Fruit fly (Drosophila melanogaster) whole organism, embryonic: ENCODE results near the gene CG6511.
A peak's percentile ranks its signal among the peaks of the same experiment; 100 is the strongest.

Experiments
- Atf-2 ChIP-seq: fragments of 200-800 bp; sonication (Bioruptor generic); optimal IDR thresholded peaks from 2 replicates; lab custom pipeline; 2016; ENCODE audit warnings: missing biosample characterization, missing genetic modification characterization
- Awh ChIP-seq: fragments of 200-800 bp; sonication (Bioruptor generic); IDR thresholded peaks from 2 replicates; pipeline ENCODE4, ENCODE4 v1.3.6; 2022; ENCODE audit warnings: missing biosample characterization, missing genetic modification characterization
- C15 ChIP-seq: fragments of 200-800 bp; sonication (Bioruptor generic); IDR thresholded peaks from 3 replicates; pipeline ENCODE4 v1.3.6; 2022; ENCODE audit warnings: missing biosample characterization, missing genetic modification characterization
- CG1024 ChIP-seq: fragments of 200-800 bp; sonication (Bioruptor generic); IDR thresholded peaks from 2 replicates; pipeline ENCODE4 v1.3.6; 2022; ENCODE audit warnings: missing biosample characterization, missing genetic modification characterization
- CG11723 ChIP-seq: fragments of 200-800 bp; sonication (Bioruptor generic); optimal IDR thresholded peaks from 2 replicates; lab custom pipeline; 2017; ENCODE audit warnings: missing biosample characterization, mild to moderate bottlenecking, missing genetic modification characterization
- CG12299 ChIP-seq: fragments of 200-800 bp; sonication (Bioruptor generic); optimal IDR thresholded peaks from 2 replicates; lab custom pipeline; 2018; ENCODE audit warnings: missing biosample characterization, mild to moderate bottlenecking, missing genetic modification characterization
- CG15073 ChIP-seq: fragments of 200-800 bp; sonication (Bioruptor generic); optimal IDR thresholded peaks from 2 replicates; lab custom pipeline; 2016; ENCODE audit warnings: missing biosample characterization, missing genetic modification characterization
- CG16863 ChIP-seq: fragments of 200-800 bp; sonication (Bioruptor generic); optimal IDR thresholded peaks from 3 replicates; lab custom pipeline; 2016; ENCODE audit warnings: missing biosample characterization, missing genetic modification characterization
- CG17328 ChIP-seq: fragments of 200-800 bp; sonication (Bioruptor generic); IDR thresholded peaks from 2 replicates; pipeline ENCODE4 v1.3.6; 2022; ENCODE audit warnings: missing biosample characterization, missing genetic modification characterization
- CG17912 ChIP-seq: fragments of 200-800 bp; sonication (Bioruptor generic); optimal IDR thresholded peaks from 2 replicates; lab custom pipeline; 2018; ENCODE audit warnings: missing biosample characterization, mild to moderate bottlenecking, missing genetic modification characterization
- CG2199 ChIP-seq: fragments of 200-800 bp; sonication (Bioruptor generic); IDR thresholded peaks from 3 replicates; pipeline ENCODE4 v1.3.6; 2022; ENCODE audit warnings: missing biosample characterization, missing genetic modification characterization
- CG30431 ChIP-seq: fragments of 200-800 bp; sonication (Bioruptor generic); optimal IDR thresholded peaks from 2 replicates; lab custom pipeline; 2017; ENCODE audit warnings: missing biosample characterization, missing genetic modification characterization
- CG3407 ChIP-seq: fragments of 200-800 bp; sonication (Bioruptor generic); optimal IDR thresholded peaks from 2 replicates; lab custom pipeline; 2018; ENCODE audit warnings: missing biosample characterization, mild to moderate bottlenecking, missing genetic modification characterization
- CG4282 ChIP-seq: fragments of 200-800 bp; sonication (Bioruptor generic); optimal IDR thresholded peaks from 2 replicates; lab custom pipeline; 2016; ENCODE audit warnings: missing biosample characterization, missing genetic modification characterization
- CG43689 ChIP-seq: fragments of 200-800 bp; sonication (Bioruptor generic); IDR thresholded peaks from 2 replicates; pipeline ENCODE4 v1.3.6; 2022; ENCODE audit warnings: missing biosample characterization, missing genetic modification characterization
- CG4404 ChIP-seq: fragments of 200-800 bp; sonication (Bioruptor generic); IDR thresholded peaks from 2 replicates; pipeline ENCODE4 v1.3.6; 2022; ENCODE audit warnings: missing biosample characterization, missing genetic modification characterization
- CG4707 ChIP-seq: fragments of 200-800 bp; sonication (Bioruptor generic); optimal IDR thresholded peaks from 2 replicates; lab custom pipeline; 2018; ENCODE audit warnings: missing biosample characterization, mild to moderate bottlenecking, missing genetic modification characterization, moderate library complexity
- CG6654 ChIP-seq: fragments of 200-800 bp; sonication (Bioruptor generic); optimal IDR thresholded peaks from 2 replicates; lab custom pipeline; 2017; ENCODE audit warnings: missing biosample characterization, mild to moderate bottlenecking, missing genetic modification characterization
- CG7928 ChIP-seq: fragments of 200-800 bp; sonication (Bioruptor generic); optimal IDR thresholded peaks from 2 replicates; lab custom pipeline; 2017; ENCODE audit warnings: missing biosample characterization, mild to moderate bottlenecking, missing genetic modification characterization
- CG9437 ChIP-seq: fragments of 200-800 bp; sonication (Bioruptor generic); optimal IDR thresholded peaks from 2 replicates; lab custom pipeline; 2018; ENCODE audit warnings: missing biosample characterization, mild to moderate bottlenecking, missing genetic modification characterization
- CG9932 ChIP-seq: fragments of 200-800 bp; sonication (Bioruptor generic); IDR thresholded peaks from 2 replicates; pipeline ENCODE4 v1.3.6; 2022; ENCODE audit warnings: missing biosample characterization, missing genetic modification characterization
- Dbx ChIP-seq: fragments of 200-800 bp; sonication (Bioruptor generic); IDR thresholded peaks from 3 replicates; pipeline ENCODE4 v1.3.6; 2022; ENCODE audit warnings: missing biosample characterization, missing genetic modification characterization
- E2f2 ChIP-seq: fragments of 200-800 bp; sonication (Bioruptor generic); IDR thresholded peaks from 2 replicates; pipeline ENCODE4 v1.3.6; 2022; ENCODE audit warnings: missing biosample characterization, missing genetic modification characterization
- HmgD ChIP-seq: fragments of 200-800 bp; sonication (Bioruptor generic); optimal IDR thresholded peaks from 3 replicates; lab custom pipeline; 2016; ENCODE audit warnings: missing biosample characterization, missing genetic modification characterization
- MTF-1 ChIP-seq: fragments of 200-800 bp; sonication (Bioruptor generic); optimal IDR thresholded peaks from 2 replicates; lab custom pipeline; 2018; ENCODE audit warnings: missing biosample characterization, mild to moderate bottlenecking, missing genetic modification characterization, borderline replicate concordance
- Mrtf ChIP-seq: fragments of 200-800 bp; sonication (Bioruptor generic); IDR thresholded peaks from 3 replicates; pipeline ENCODE4 v1.3.6; 2022; ENCODE audit warnings: missing biosample characterization, missing genetic modification characterization
- Neu2 ChIP-seq: fragments of 200-800 bp; sonication (Bioruptor generic); optimal IDR thresholded peaks from 3 replicates; lab custom pipeline; 2016; ENCODE audit warnings: missing biosample characterization, missing genetic modification characterization, borderline replicate concordance
- ara ChIP-seq: fragments of 200-800 bp; sonication (Bioruptor generic); IDR thresholded peaks from 2 replicates; pipeline ENCODE4 v1.3.6; 2022; ENCODE audit warnings: missing biosample characterization, missing genetic modification characterization
- bab2 ChIP-seq: fragments of 200-800 bp; sonication (Bioruptor generic); optimal IDR thresholded peaks from 2 replicates; lab custom pipeline; 2016; ENCODE audit warnings: missing biosample characterization, missing genetic modification characterization
- bcd ChIP-seq: fragments of 200-800 bp; sonication (Bioruptor generic); optimal IDR thresholded peaks from 2 replicates; lab custom pipeline; 2017; ENCODE audit warnings: missing biosample characterization, mild to moderate bottlenecking, missing genetic modification characterization
- bowl ChIP-seq: fragments of 200-800 bp; sonication (Bioruptor generic); IDR thresholded peaks from 2 replicates; pipeline ENCODE4 v1.3.6; 2022; ENCODE audit warnings: missing biosample characterization, missing genetic modification characterization
- chm ChIP-seq: fragments of 200-800 bp; sonication (Bioruptor generic); IDR thresholded peaks from 2 replicates; pipeline ENCODE4 v1.3.6; 2022; ENCODE audit warnings: missing biosample characterization, missing genetic modification characterization
- cwo ChIP-seq: fragments of 200-800 bp; sonication (Bioruptor generic); optimal IDR thresholded peaks from 3 replicates; lab custom pipeline; 2017; ENCODE audit warnings: missing biosample characterization, missing genetic modification characterization, mild to moderate bottlenecking, moderate library complexity, missing genetic modification reagents
- dati ChIP-seq: fragments of 200-800 bp; sonication (Bioruptor generic); IDR thresholded peaks from 2 replicates; pipeline ENCODE4 v1.3.6; 2022; ENCODE audit warnings: missing biosample characterization, missing genetic modification characterization
- dmrt11E ChIP-seq: fragments of 200-800 bp; sonication (Bioruptor generic); optimal IDR thresholded peaks from 3 replicates; lab custom pipeline; 2018; ENCODE audit warnings: missing biosample characterization, mild to moderate bottlenecking, missing genetic modification characterization, moderate library complexity
- fd3F ChIP-seq: fragments of 200-800 bp; sonication (Bioruptor generic); optimal IDR thresholded peaks from 2 replicates; lab custom pipeline; 2018; ENCODE audit warnings: missing biosample characterization, mild to moderate bottlenecking, missing genetic modification characterization, moderate library complexity
- grau ChIP-seq: fragments of 200-800 bp; optimal IDR thresholded peaks from 3 replicates; lab custom pipeline; 2019; ENCODE audit warnings: missing biosample characterization, mild to moderate bottlenecking, missing genetic modification characterization, moderate library complexity
- ham ChIP-seq: fragments of 200-800 bp; sonication (Bioruptor generic); IDR thresholded peaks from 2 replicates; pipeline ENCODE4 v1.3.6; 2022; ENCODE audit warnings: missing biosample characterization, missing genetic modification characterization
- hkb ChIP-seq, 2 experiments: fragments of 200-800 bp in 1 of 2; fragments of >200 bp in 1 of 2; sonication (Bioruptor generic) in 1 of 2; IDR thresholded peaks in 1 of 2; optimal IDR thresholded peaks in 1 of 2; 2 replicates each; pipeline versions ENCODE4 v1.3.6 to Lab custom; 2017 to 2022; ENCODE audit warnings: missing biosample characterization in 1 of 2, missing genetic modification characterization in 1 of 2
- insv ChIP-seq, 2 experiments: fragments of 200-800 bp; sonication (Bioruptor generic); optimal IDR thresholded peaks; 3 replicates each; lab custom pipeline; 2016 to 2018; ENCODE audit warnings: missing biosample characterization in 2 of 2, missing genetic modification characterization in 2 of 2
- ken ChIP-seq: fragments of 200-800 bp; sonication (Bioruptor generic); IDR thresholded peaks from 3 replicates; pipeline ENCODE4 v1.3.6; 2022; ENCODE audit warnings: missing biosample characterization, missing genetic modification characterization
- nerfin-2 ChIP-seq: fragments of 200-800 bp; sonication (Bioruptor generic); IDR thresholded peaks from 2 replicates; pipeline ENCODE4 v1.3.6; 2022; ENCODE audit warnings: missing biosample characterization, missing genetic modification characterization; ENCODE audit not compliant: partially characterized antibody
- prd ChIP-seq, 3 experiments: fragments of >200 bp in 2 of 3; fragments of 200-800 bp in 1 of 3; sonication (Bioruptor generic) in 1 of 3; optimal IDR thresholded peaks in 2 of 3; IDR thresholded peaks in 1 of 3; 2 replicates in 2 of 3; 3 replicates in 1 of 3; pipeline versions ENCODE4 v1.3.6 to Lab custom; 2017 to 2022; ENCODE audit warnings: missing biosample characterization in 1 of 3, missing genetic modification characterization in 1 of 3
- pros ChIP-seq: fragments of 200-800 bp; sonication (Bioruptor generic); optimal IDR thresholded peaks from 3 replicates; lab custom pipeline; 2019; ENCODE audit warnings: missing biosample characterization, mild to moderate bottlenecking, missing genetic modification characterization, moderate library complexity
- sqz ChIP-seq: fragments of 200-800 bp; sonication (Bioruptor generic); optimal IDR thresholded peaks from 3 replicates; lab custom pipeline; 2018; ENCODE audit warnings: missing biosample characterization, mild to moderate bottlenecking, missing genetic modification characterization
- toy ChIP-seq: fragments of 200-800 bp; sonication (Bioruptor generic); IDR thresholded peaks from 2 replicates; pipeline ENCODE4 v1.3.6; 2022; ENCODE audit warnings: missing biosample characterization, missing genetic modification characterization
- trh ChIP-seq: fragments of 200-800 bp; sonication (Bioruptor generic); optimal IDR thresholded peaks from 2 replicates; lab custom pipeline; 2016; ENCODE audit warnings: missing biosample characterization, missing genetic modification characterization
- twi ChIP-seq: fragments of 200-800 bp; optimal IDR thresholded peaks from 2 replicates; lab custom pipeline; 2019; ENCODE audit warnings: missing biosample characterization, mild to moderate bottlenecking, missing genetic modification characterization, moderate library complexity
- unc-4 ChIP-seq: fragments of 200-800 bp; sonication (Bioruptor generic); IDR thresholded peaks from 2 replicates; pipeline ENCODE4 v1.3.6; 2022; ENCODE audit warnings: missing biosample characterization, missing genetic modification characterization; ENCODE audit not compliant: partially characterized antibody
- vvl ChIP-seq: fragments of 200-800 bp; sonication (Bioruptor generic); IDR thresholded peaks from 2 replicates; pipeline ENCODE4 v1.3.6; 2022; ENCODE audit warnings: missing biosample characterization, missing genetic modification characterization

Gene CG6511

dm6 chr3L:8719990-8720559 lies 1.0 kb upstream of the CG6511 start, which contains the start of gene SrpRbeta (continued):
- TF ChIP-seq ham (GFP tag; lab: Robert Waterston, UW) (no peak), hkb (optimal IDR thresholded peaks at IDR 0.05; lab: Kevin White, UChicago) (no peak), hkb (GFP tag; IDR thresholded peaks at IDR 0.05; lab: Robert Waterston, UW) (no peak), Atf-2 (GFP tag; lab: Kevin White, UChicago) (no peak), Neu2 (GFP tag; lab: Kevin White, UChicago) (no peak), insv (GFP tag; optimal IDR thresholded peaks at IDR 0.05; lab: Kevin White, UChicago) (no peak), C15 (GFP tag; lab: Robert Waterston, UW) (no peak), trh (GFP tag; lab: Kevin White, UChicago) (no peak), MTF-1 (GFP tag; lab: Kevin White, UChicago) (no peak), CG43689 (GFP tag; lab: Robert Waterston, UW) (no peak), ken (GFP tag; lab: Robert Waterston, UW) (0 out of 3 replicates have a peak, but pooled peaks have one; percentile 5), twi (tag; lab: Kevin White, UChicago) (no peak), CG16863 (GFP tag; lab: Kevin White, UChicago) (no peak), CG9932 (GFP tag; lab: Robert Waterston, UW) (peak; percentile 33; the same call in 1 of the 2 replicates), toy (no peak), Mrtf (GFP tag; lab: Robert Waterston, UW) (no peak), CG17912 (no peak), CG17328 (no peak; the same call in 1 of the 2 replicates), bcd (GFP tag; lab: Kevin White, UChicago) (no peak), nerfin-2 (GFP tag; lab: Robert Waterston, UW) (no peak), ara (GFP tag; lab: Robert Waterston, UW) (peak; percentile 27; the same call in 1 of the 2 replicates), CG3407 (GFP tag; lab: Kevin White, UChicago) (no peak), dmrt11E (tag; lab: Kevin White, UChicago) (no peak), Awh (GFP tag; lab: Robert Waterston, UW) (no peak), CG11723 (GFP tag; lab: Kevin White, UChicago) (no peak), CG9437 (GFP tag; lab: Kevin White, UChicago) (no peak), Dbx (GFP tag; lab: Robert Waterston, UW) (no peak; the same call in 2 of the 3 replicates), CG7928 (no peak), bab2 (GFP tag; lab: Kevin White, UChicago) (no peak), pros (no peak), sqz (GFP tag; lab: Kevin White, UChicago) (no peak), CG30431 (GFP tag; lab: Kevin White, UChicago) (no peak), CG4404 (GFP tag; lab: Robert Waterston, UW) (no peak), CG15073 (no peak), CG4707 (GFP tag; lab: Kevin White, UChicago) (no peak), unc-4 (GFP tag; lab: Robert Waterston, UW) (no peak), vvl (GFP tag; lab: Robert Waterston, UW) (peak; percentile 42; the same call in 1 of the 2 replicates), E2f2 (GFP tag; lab: Robert Waterston, UW) (peak; percentile 95), chm (no peak), CG2199 (GFP tag; lab: Robert Waterston, UW) (no peak), CG6654 (GFP tag; lab: Kevin White, UChicago) (no peak), CG12299 (tag; lab: Kevin White, UChicago) (no peak), HmgD (GFP tag; lab: Kevin White, UChicago) (peak; percentile 41), cwo (GFP tag; lab: Kevin White, UChicago) (no peak), bowl (GFP tag; lab: Robert Waterston, UW) (no peak), dati (GFP tag; lab: Robert Waterston, UW) (no peak), CG4282 (GFP tag; lab: Kevin White, UChicago) (no peak), CG1024 (no peak), prd (optimal IDR thresholded peaks at IDR 0.05; lab: Kevin White, UChicago) (no peak), prd (GFP tag; IDR thresholded peaks at IDR 0.05; lab: Robert Waterston, UW) (no peak), grau (peak; percentile 17), fd3F (no peak)
